Worm (Caenorhabditis elegans) whole organism, late embryonic: ENCODE results near the gene ndab-1.

Experiments used
- F13H6.1 ChIP-seq: sonication (generic microtip); optimal IDR thresholded peaks from 2 replicates; lab custom pipeline; 2016; ENCODE audit warnings: missing genetic modification characterization, missing compliant biosample characterization
- Y22D7AL.16 ChIP-seq: sonication (generic microtip); optimal IDR thresholded peaks from 2 replicates; lab custom pipeline; 2016; ENCODE audit warnings: missing genetic modification characterization, missing compliant biosample characterization
- ama-1 ChIP-seq: fragments of 150-350 bp; optimal IDR thresholded peaks from 2 replicates; lab custom pipeline; 2014
- ceh-34 ChIP-seq: sonication (generic microtip); optimal IDR thresholded peaks from 2 replicates; lab custom pipeline; 2016; ENCODE audit warnings: mild to moderate bottlenecking, missing genetic modification characterization, missing compliant biosample characterization
- ceh-45 ChIP-seq: fragments of 200-800 bp; sonication (Bioruptor generic); IDR thresholded peaks from 2 replicates; pipeline ENCODE4 v1.3.6; 2022; ENCODE audit warnings: missing genetic modification reagents, missing genetic modification characterization, missing compliant biosample characterization
- ets-4 ChIP-seq: sonication (generic microtip); optimal IDR thresholded peaks from 2 replicates; lab custom pipeline; 2016; ENCODE audit warnings: missing genetic modification characterization, missing compliant biosample characterization
- fkh-6 ChIP-seq: sonication (generic microtip); optimal IDR thresholded peaks from 2 replicates; lab custom pipeline; 2016; ENCODE audit warnings: missing genetic modification characterization, missing compliant biosample characterization
- nfya-1 ChIP-seq: sonication (generic microtip); optimal IDR thresholded peaks from 2 replicates; lab custom pipeline; 2017; ENCODE audit warnings: missing genetic modification characterization, mild to moderate bottlenecking, missing compliant biosample characterization, antibody characterized with exemption, moderate library complexity
- nhr-11 ChIP-seq: fragments of 150-350 bp; optimal IDR thresholded peaks from 2 replicates; lab custom pipeline; 2014; ENCODE audit warnings: missing biosample characterization, missing genetic modification characterization
- pat-9 ChIP-seq: fragments of 200-800 bp; sonication (Bioruptor generic); optimal IDR thresholded peaks from 2 replicates; lab custom pipeline; 2018; ENCODE audit warnings: mild to moderate bottlenecking, missing genetic modification characterization, moderate library complexity, missing compliant biosample characterization
- pha-4 ChIP-seq: fragments of 150-350 bp; optimal IDR thresholded peaks from 2 replicates; lab custom pipeline; 2018; ENCODE audit warnings: missing biosample characterization, missing genetic modification reagents, missing genetic modification characterization
- tbx-7 ChIP-seq: sonication (generic microtip); optimal IDR thresholded peaks from 2 replicates; lab custom pipeline; 2016; ENCODE audit warnings: missing genotype, missing genetic modification characterization, missing compliant biosample characterization
- ttx-3 ChIP-seq: sonication (generic microtip); optimal IDR thresholded peaks from 2 replicates; lab custom pipeline; 2016; ENCODE audit warnings: missing genetic modification reagents, missing genetic modification characterization, missing compliant biosample characterization

- TF ChIP-seq nhr-11 (tag; lab: Kevin White, UChicago) (no peak), pat-9 (tag; lab: Kevin White, UChicago) (no peak), ceh-45 (GFP tag; lab: Robert Waterston, UW) (no peak), ttx-3 (tag; lab: Kevin White, UChicago) (no peak), ceh-34 (tag; lab: Kevin White, UChicago) (no peak), tbx-7 (no peak), fkh-6 (tag; lab: Kevin White, UChicago) (no peak), Y22D7AL.16 (tag; lab: Kevin White, UChicago) (no peak), F13H6.1 (no peak), nfya-1 (tag; lab: Kevin White, UChicago) (no peak), ets-4 (tag; lab: Kevin White, UChicago) (peak; percentile 20), pha-4 (tag; lab: Kevin White, UChicago) (no peak), ama-1 (no peak)
Measured at ce11 chrIII:11947527-11947926, 32.0 kb upstream of the ndab-1 start.
